Worm (Caenorhabditis elegans) whole organism, L4/young adult: ENCODE results near the gene ceh-62.

Experiments
- W03F9.2 ChIP-seq: fragments of 150-350 bp; optimal IDR thresholded peaks from 2 replicates; lab custom pipeline; 2014; ENCODE audit warnings: missing biosample characterization, missing genetic modification characterization
- dao-5 ChIP-seq: sonication (generic microtip); optimal IDR thresholded peaks from 2 replicates; lab custom pipeline; 2016; ENCODE audit warnings: missing genotype, missing genetic modification characterization, moderate library complexity, missing compliant biosample characterization
- him-1 ChIP-seq: sonication (generic microtip); optimal IDR thresholded peaks from 2 replicates; lab custom pipeline; 2016; ENCODE audit warnings: missing genotype, missing genetic modification reagents, missing genetic modification characterization, missing compliant biosample characterization

DNA sequence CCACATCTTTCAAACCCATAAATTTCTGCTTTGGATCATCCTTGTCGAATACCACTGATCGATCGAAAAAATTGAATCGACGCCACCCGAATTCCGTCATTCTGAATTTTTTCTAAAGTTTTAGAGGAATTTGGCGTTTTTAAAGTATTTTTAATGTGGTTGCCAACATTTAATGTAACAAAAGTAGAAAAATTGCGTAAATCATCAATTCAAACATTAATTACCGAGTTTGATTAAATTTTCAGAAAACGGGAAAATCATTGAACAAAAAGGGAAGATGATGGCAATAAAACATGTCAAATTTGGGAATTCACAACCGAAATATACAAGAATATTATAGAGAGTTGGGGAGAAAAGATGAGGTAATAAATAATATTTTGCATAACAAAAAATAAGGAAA is 12.1 kb upstream of the ceh-62 start, which contains the start of gene vps-11:
- TF ChIP-seq W03F9.2 (tag; lab: Kevin White, UChicago) (no peak), dao-5 (no peak), him-1 (no peak)
